Fruit fly (Drosophila melanogaster) whole organism, embryonic: ENCODE data around the gene sob.
A peak's percentile ranks its signal among the peaks of the same experiment; 100 is the strongest.

Source experiments
- B-H2 ChIP-seq: fragments of 200-800 bp; sonication (Bioruptor generic); optimal IDR thresholded peaks from 2 replicates; lab custom pipeline; 2018; ENCODE audit warnings: missing biosample characterization, mild to moderate bottlenecking, missing genetic modification characterization
- CG10959 ChIP-seq: fragments of 200-800 bp; sonication (Bioruptor generic); IDR thresholded peaks from 2 replicates; pipeline ENCODE4 v1.3.6; 2022; ENCODE audit warnings: missing biosample characterization, missing genetic modification characterization
- CG10979 ChIP-seq: fragments of 200-800 bp; sonication (Bioruptor generic); optimal IDR thresholded peaks from 2 replicates; lab custom pipeline; 2018; ENCODE audit warnings: missing biosample characterization, mild to moderate bottlenecking, missing genetic modification characterization, moderate library complexity
- CG12155 ChIP-seq: fragments of 200-800 bp; sonication (Bioruptor generic); optimal IDR thresholded peaks from 3 replicates; lab custom pipeline; 2016; ENCODE audit warnings: missing biosample characterization, missing genetic modification characterization
- CG1233 ChIP-seq: fragments of 200-800 bp; sonication (Bioruptor generic); optimal IDR thresholded peaks from 4 replicates; lab custom pipeline; 2018; ENCODE audit warnings: missing biosample characterization, mild to moderate bottlenecking, missing genetic modification characterization
- CG14441 ChIP-seq: fragments of 200-800 bp; sonication (Bioruptor generic); IDR thresholded peaks from 2 replicates; pipeline ENCODE4 v1.3.6; 2022; ENCODE audit warnings: missing biosample characterization, missing genetic modification characterization
- CG16813 ChIP-seq: fragments of 200-800 bp; sonication (Bioruptor generic); IDR thresholded peaks from 3 replicates; pipeline ENCODE4 v1.3.6; 2022; ENCODE audit warnings: missing biosample characterization, missing genetic modification characterization; ENCODE audit not compliant: partially characterized antibody
- CG17186 ChIP-seq: fragments of 200-800 bp; sonication (Bioruptor generic); optimal IDR thresholded peaks from 3 replicates; lab custom pipeline; 2017; ENCODE audit warnings: missing biosample characterization, missing genetic modification reagents, missing genetic modification characterization
- CG17359 ChIP-seq: fragments of 200-800 bp; sonication (Bioruptor generic); optimal IDR thresholded peaks from 3 replicates; lab custom pipeline; 2018; ENCODE audit warnings: missing biosample characterization, mild to moderate bottlenecking, missing genetic modification characterization, moderate library complexity
- CG17829 ChIP-seq: fragments of 200-800 bp; optimal IDR thresholded peaks from 2 replicates; lab custom pipeline; 2019; ENCODE audit warnings: missing biosample characterization, mild to moderate bottlenecking, missing genetic modification characterization, moderate library complexity
- CG18011 ChIP-seq: fragments of 200-800 bp; sonication (Bioruptor generic); optimal IDR thresholded peaks from 2 replicates; lab custom pipeline; 2017; ENCODE audit warnings: missing biosample characterization, missing genetic modification characterization, mild to moderate bottlenecking, moderate library complexity, missing genotype
- CG18599 ChIP-seq: fragments of 200-800 bp; sonication (Bioruptor generic); optimal IDR thresholded peaks from 3 replicates; lab custom pipeline; 2017; ENCODE audit warnings: missing biosample characterization, missing genetic modification characterization, mild to moderate bottlenecking, moderate library complexity, missing genetic modification reagents
- CG2889 ChIP-seq: fragments of 200-800 bp; sonication (Bioruptor generic); IDR thresholded peaks from 3 replicates; pipeline ENCODE4 v1.3.6; 2022; ENCODE audit warnings: missing biosample characterization, missing genetic modification characterization
- CG30403 ChIP-seq: fragments of 200-800 bp; sonication (Bioruptor generic); optimal IDR thresholded peaks from 3 replicates; lab custom pipeline; 2016; ENCODE audit warnings: missing biosample characterization, missing genetic modification characterization
- CG3065 ChIP-seq: fragments of 200-800 bp; sonication (Bioruptor generic); optimal IDR thresholded peaks from 2 replicates; lab custom pipeline; 2016; ENCODE audit warnings: missing biosample characterization, missing genetic modification characterization
- CG34224 ChIP-seq: fragments of 200-800 bp; sonication (Bioruptor generic); IDR thresholded peaks from 3 replicates; pipeline ENCODE4 v1.3.6; 2022; ENCODE audit warnings: missing biosample characterization, missing genetic modification characterization; ENCODE audit not compliant: partially characterized antibody
- CG7556 ChIP-seq: fragments of 200-800 bp; sonication (Bioruptor generic); optimal IDR thresholded peaks from 2 replicates; lab custom pipeline; 2017; ENCODE audit warnings: missing biosample characterization, mild to moderate bottlenecking, missing genetic modification characterization
- CG7786 ChIP-seq: fragments of 200-800 bp; sonication (Bioruptor generic); optimal IDR thresholded peaks from 2 replicates; lab custom pipeline; 2016; ENCODE audit warnings: missing biosample characterization, missing genetic modification characterization
- CG8281 ChIP-seq: fragments of 200-800 bp; sonication (Bioruptor generic); optimal IDR thresholded peaks from 2 replicates; lab custom pipeline; 2018; ENCODE audit warnings: missing biosample characterization, mild to moderate bottlenecking, missing genetic modification characterization, moderate library complexity
- CG8765 ChIP-seq: fragments of 200-800 bp; sonication (Bioruptor generic); IDR thresholded peaks from 2 replicates; pipeline ENCODE4 v1.3.6; 2022; ENCODE audit warnings: missing biosample characterization, missing genetic modification characterization
- CG9215 ChIP-seq: fragments of 200-800 bp; sonication (Bioruptor generic); IDR thresholded peaks from 2 replicates; pipeline ENCODE4 v1.3.6; 2022; ENCODE audit warnings: missing biosample characterization, missing genetic modification characterization
- CG9437 ChIP-seq: fragments of 200-800 bp; sonication (Bioruptor generic); optimal IDR thresholded peaks from 2 replicates; lab custom pipeline; 2018; ENCODE audit warnings: missing biosample characterization, mild to moderate bottlenecking, missing genetic modification characterization
- E2f1 ChIP-seq: fragments of 200-800 bp; sonication (Bioruptor generic); IDR thresholded peaks from 2 replicates; pipeline ENCODE4 v1.3.6; 2022; ENCODE audit warnings: missing biosample characterization, missing genetic modification characterization
- Fer1 ChIP-seq: fragments of 200-800 bp; sonication (Bioruptor generic); optimal IDR thresholded peaks from 2 replicates; lab custom pipeline; 2017; ENCODE audit warnings: missing biosample characterization, mild to moderate bottlenecking, missing genetic modification characterization
- HLHmδ ChIP-seq: fragments of 200-800 bp; sonication (Bioruptor generic); optimal IDR thresholded peaks from 2 replicates; lab custom pipeline; 2018; ENCODE audit warnings: missing biosample characterization, mild to moderate bottlenecking, missing genetic modification characterization, moderate library complexity
- Hey ChIP-seq: fragments of 200-800 bp; sonication (Bioruptor generic); optimal IDR thresholded peaks from 3 replicates; lab custom pipeline; 2018; ENCODE audit warnings: missing biosample characterization, mild to moderate bottlenecking, missing genetic modification characterization
- Jarid2 ChIP-seq: fragments of 200-800 bp; sonication (Bioruptor generic); optimal IDR thresholded peaks from 3 replicates; lab custom pipeline; 2017; ENCODE audit warnings: mild to moderate bottlenecking, missing biosample characterization, missing genetic modification reagents, missing genetic modification characterization
- Nf-YB ChIP-seq: fragments of 200-800 bp; sonication (Bioruptor generic); optimal IDR thresholded peaks from 3 replicates; lab custom pipeline; 2019; ENCODE audit warnings: missing biosample characterization, mild to moderate bottlenecking, missing genetic modification characterization, moderate library complexity
- Nf-YC ChIP-seq: fragments of 200-800 bp; optimal IDR thresholded peaks from 3 replicates; lab custom pipeline; 2019; ENCODE audit warnings: missing biosample characterization, mild to moderate bottlenecking, missing genetic modification characterization, moderate library complexity
- Optix ChIP-seq: fragments of 200-800 bp; sonication (Bioruptor generic); IDR thresholded peaks from 3 replicates; pipeline ENCODE4 v1.3.6; 2022; ENCODE audit warnings: missing biosample characterization, missing genetic modification characterization
- Ssrp ChIP-seq: fragments of 200-800 bp; sonication (Bioruptor generic); optimal IDR thresholded peaks from 2 replicates; lab custom pipeline; 2018; ENCODE audit warnings: missing biosample characterization, mild to moderate bottlenecking, missing genetic modification characterization, moderate library complexity
- Taf1 ChIP-seq: fragments of 200-800 bp; sonication (Bioruptor generic); IDR thresholded peaks from 2 replicates; pipeline ENCODE4 v1.3.6; 2022; ENCODE audit warnings: missing biosample characterization, missing genetic modification characterization
- ato ChIP-seq: fragments of 200-800 bp; sonication (Bioruptor generic); IDR thresholded peaks from 2 replicates; pipeline ENCODE4 v1.3.6; 2022; ENCODE audit warnings: missing biosample characterization, missing genetic modification characterization; ENCODE audit not compliant: partially characterized antibody
- bigmax ChIP-seq: fragments of 200-800 bp; sonication (Bioruptor generic); optimal IDR thresholded peaks from 2 replicates; lab custom pipeline; 2018; ENCODE audit warnings: missing biosample characterization, mild to moderate bottlenecking, missing genetic modification characterization
- br ChIP-seq: fragments of >200 bp; optimal IDR thresholded peaks from 2 replicates; lab custom pipeline; 2017
- cad ChIP-seq: fragments of >200 bp; optimal IDR thresholded peaks from 2 replicates; lab custom pipeline; 2017; ENCODE audit warnings: missing biosample characterization, missing genetic modification characterization
- caup ChIP-seq: fragments of 200-800 bp; sonication (Bioruptor generic); optimal IDR thresholded peaks from 3 replicates; lab custom pipeline; 2017; ENCODE audit warnings: missing biosample characterization, mild to moderate bottlenecking, missing genetic modification characterization, moderate library complexity; ENCODE audit not compliant: severe bottlenecking
- crp ChIP-seq, 2 experiments: fragments of 200-800 bp; sonication (Bioruptor generic); optimal IDR thresholded peaks; 2 replicates in 1 of 2; 3 replicates in 1 of 2; lab custom pipeline; 2017; ENCODE audit warnings: missing biosample characterization in 2 of 2, missing genetic modification characterization in 2 of 2, mild to moderate bottlenecking in 1 of 2, moderate library complexity in 1 of 2
- en ChIP-seq: fragments of 200-800 bp; sonication (Bioruptor generic); optimal IDR thresholded peaks from 2 replicates; lab custom pipeline; 2016; ENCODE audit warnings: missing biosample characterization, missing genetic modification characterization
- esg ChIP-seq: fragments of 200-800 bp; sonication (Bioruptor generic); conservative IDR thresholded peaks from 2 replicates; pipeline ENCODE4 v1.3.6; 2022; ENCODE audit warnings: missing biosample characterization, missing genetic modification characterization
- hbn ChIP-seq: fragments of 200-800 bp; sonication (Bioruptor generic); IDR thresholded peaks from 2 replicates; pipeline ENCODE4 v1.3.6; 2022; ENCODE audit warnings: missing biosample characterization, missing genetic modification characterization; ENCODE audit not compliant: partially characterized antibody
- luna ChIP-seq: fragments of 200-800 bp; sonication (Bioruptor generic); optimal IDR thresholded peaks from 2 replicates; lab custom pipeline; 2016; ENCODE audit warnings: missing biosample characterization, missing genetic modification characterization
- sd ChIP-seq: fragments of 200-800 bp; sonication (Bioruptor generic); optimal IDR thresholded peaks from 3 replicates; lab custom pipeline; 2018; ENCODE audit warnings: missing biosample characterization, mild to moderate bottlenecking, missing genetic modification characterization, moderate library complexity
- seq ChIP-seq: fragments of 200-800 bp; sonication (Bioruptor generic); IDR thresholded peaks from 2 replicates; pipeline ENCODE4 v1.3.6; 2022; ENCODE audit warnings: missing biosample characterization, missing genetic modification characterization
- tna ChIP-seq: fragments of 200-800 bp; sonication (Bioruptor generic); IDR thresholded peaks from 2 replicates; pipeline ENCODE4 v1.3.6; 2022; ENCODE audit warnings: missing biosample characterization, missing genetic modification characterization; ENCODE audit not compliant: partially characterized antibody
- zen ChIP-seq: fragments of 200-800 bp; sonication (Bioruptor generic); optimal IDR thresholded peaks from 3 replicates; lab custom pipeline; 2018; ENCODE audit warnings: missing biosample characterization, mild to moderate bottlenecking, missing genetic modification characterization, moderate library complexity

The sob gene

DNA sequence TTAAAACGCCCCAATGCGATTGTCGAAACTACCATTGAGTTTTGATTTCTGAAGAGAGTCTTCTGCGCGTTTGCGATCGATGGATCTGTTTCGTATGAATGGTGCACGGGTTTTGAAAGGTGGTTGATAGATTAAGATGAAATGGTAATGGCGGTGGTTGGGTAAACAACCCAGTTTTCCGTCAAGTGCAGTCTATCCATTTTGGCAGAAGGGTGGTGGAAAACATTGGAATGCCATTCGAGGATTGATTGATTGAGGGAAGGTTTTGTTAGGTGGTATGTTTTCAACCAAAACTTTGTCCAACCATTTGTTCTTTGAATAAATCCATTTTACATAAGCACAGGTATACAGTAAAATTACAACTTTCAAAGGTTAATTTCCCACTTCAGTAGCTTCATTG lies 8.3 kb upstream of the sob start:
- TF ChIP-seq Nf-YC (tag; lab: Kevin White, UChicago), result peak; percentile 65
- peak; percentile 87 for TF ChIP-seq Nf-YB
- peak; percentile 7; the same call in 1 of the 2 replicates for TF ChIP-seq seq (GFP tag; lab: Robert Waterston, UW)
- TF ChIP-seq bigmax (GFP tag; lab: Kevin White, UChicago), result no peak

DNA sequence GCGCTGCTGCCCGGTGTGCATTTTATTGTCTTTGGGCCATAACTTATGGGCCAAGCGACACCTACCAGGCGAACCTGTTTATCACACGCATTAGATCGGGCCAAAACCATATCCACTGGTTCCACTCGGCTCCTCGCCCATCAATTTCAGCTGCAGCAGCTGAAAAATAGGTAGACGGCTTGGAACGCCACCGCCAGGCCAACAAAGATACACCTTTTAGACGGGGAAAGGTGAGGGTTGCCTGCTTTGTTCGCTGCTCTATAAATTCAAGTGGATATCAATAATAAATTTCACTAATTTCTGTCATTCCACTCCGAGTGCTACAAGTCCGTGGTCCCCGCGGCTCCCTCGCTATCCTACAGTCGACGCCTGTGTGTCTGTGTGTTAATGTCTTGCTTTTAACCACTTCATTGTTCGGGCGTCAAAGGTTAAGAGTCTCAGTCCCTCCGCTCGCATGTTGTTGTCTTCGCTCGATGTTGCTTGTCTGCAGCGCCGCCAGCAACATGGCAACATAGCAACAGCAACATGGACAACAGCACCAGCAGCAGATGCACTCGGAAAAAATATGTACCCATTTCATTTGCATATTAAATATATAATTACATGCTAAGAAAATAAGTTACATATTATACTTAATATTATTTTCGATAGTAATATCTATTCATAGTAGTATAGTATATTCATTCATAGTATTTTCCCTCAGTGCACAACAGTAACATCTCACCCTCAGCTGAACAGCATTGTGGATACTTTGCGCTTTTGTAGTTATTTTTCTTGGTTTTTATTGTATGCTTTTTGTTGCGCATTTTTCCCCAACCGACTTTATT lies 7.6 kb upstream of the sob start:
- TF ChIP-seq sd (tag; lab: Kevin White, UChicago) (no peak), CG8765 (GFP tag; lab: Robert Waterston, UW) (peak; percentile 68), CG34224 (GFP tag; lab: Robert Waterston, UW) (no peak), CG2889 (GFP tag; lab: Robert Waterston, UW) (peak; percentile 21; the same call in 1 of the 3 replicates), br (lab: Kevin White, UChicago) (no peak), cad (GFP tag; lab: Kevin White, UChicago) (no peak), CG16813 (GFP tag; lab: Robert Waterston, UW) (no peak), crp (GFP tag; optimal IDR thresholded peaks at IDR 0.05; lab: Kevin White, UChicago) (peak in 1 of 2 experiments; percentile 30), CG7556 (GFP tag; lab: Kevin White, UChicago) (peak; percentile 87), Fer1 (GFP tag; lab: Kevin White, UChicago) (no peak), CG1233 (GFP tag; lab: Kevin White, UChicago) (peak; percentile 82), ato (GFP tag; lab: Robert Waterston, UW) (no peak), luna (GFP tag; lab: Kevin White, UChicago) (no peak), Ssrp (tag; lab: Kevin White, UChicago) (peak; percentile 85), esg (GFP tag; lab: Robert Waterston, UW) (no peak), CG18599 (GFP tag; lab: Kevin White, UChicago) (peak; percentile 66), HLHmδ (no peak), CG17186 (peak; percentile 12), zen (peak; percentile 88), CG14441 (peak; percentile 72), CG7786 (no peak), B-H2 (GFP tag; lab: Kevin White, UChicago) (no peak), Optix (GFP tag; lab: Robert Waterston, UW) (peak; percentile 57; the same call in 1 of the 3 replicates), CG3065 (GFP tag; lab: Kevin White, UChicago) (peak; percentile 71), seq (GFP tag; lab: Robert Waterston, UW) (peak; percentile 33; the same call in 1 of the 2 replicates), en (GFP tag; lab: Kevin White, UChicago) (no peak), caup (GFP tag; lab: Kevin White, UChicago) (peak; percentile 35), CG17359 (tag; lab: Kevin White, UChicago) (peak; percentile 86), CG10979 (tag; lab: Kevin White, UChicago) (peak; percentile 95), CG30403 (GFP tag; lab: Kevin White, UChicago) (peak; percentile 80), E2f1 (GFP tag; lab: Robert Waterston, UW) (peak; percentile 90), CG12155 (peak; percentile 51), CG18011 (no peak), CG9437 (GFP tag; lab: Kevin White, UChicago) (peak; percentile 63), CG9215 (GFP tag; lab: Robert Waterston, UW) (peak; percentile 32; the same call in 1 of the 2 replicates), Hey (tag; lab: Kevin White, UChicago) (no peak), Taf1 (no peak), hbn (GFP tag; lab: Robert Waterston, UW) (no peak), CG10959 (GFP tag; lab: Robert Waterston, UW) (peak; percentile 82), CG17829 (peak; percentile 95), CG8281 (tag; lab: Kevin White, UChicago) (peak; percentile 44), Jarid2 (GFP tag; lab: Kevin White, UChicago) (peak; percentile 54), tna (GFP tag; lab: Robert Waterston, UW) (no peak)
